Fruit fly (Drosophila melanogaster) whole organism: ENCODE data around the gene Oatp74D.

ENCODE experiments used
- EcR ChIP-seq, 2 experiments: fragments of >200 bp; optimal IDR thresholded peaks; 2 replicates each; lab custom pipeline; 2017; ENCODE audit warnings: missing biosample characterization in 2 of 2, missing genetic modification characterization in 2 of 2, missing genetic modification reagents in 2 of 2
- psq ChIP-seq: fragments of >200 bp; optimal IDR thresholded peaks from 2 replicates; lab custom pipeline; 2017

DNA sequence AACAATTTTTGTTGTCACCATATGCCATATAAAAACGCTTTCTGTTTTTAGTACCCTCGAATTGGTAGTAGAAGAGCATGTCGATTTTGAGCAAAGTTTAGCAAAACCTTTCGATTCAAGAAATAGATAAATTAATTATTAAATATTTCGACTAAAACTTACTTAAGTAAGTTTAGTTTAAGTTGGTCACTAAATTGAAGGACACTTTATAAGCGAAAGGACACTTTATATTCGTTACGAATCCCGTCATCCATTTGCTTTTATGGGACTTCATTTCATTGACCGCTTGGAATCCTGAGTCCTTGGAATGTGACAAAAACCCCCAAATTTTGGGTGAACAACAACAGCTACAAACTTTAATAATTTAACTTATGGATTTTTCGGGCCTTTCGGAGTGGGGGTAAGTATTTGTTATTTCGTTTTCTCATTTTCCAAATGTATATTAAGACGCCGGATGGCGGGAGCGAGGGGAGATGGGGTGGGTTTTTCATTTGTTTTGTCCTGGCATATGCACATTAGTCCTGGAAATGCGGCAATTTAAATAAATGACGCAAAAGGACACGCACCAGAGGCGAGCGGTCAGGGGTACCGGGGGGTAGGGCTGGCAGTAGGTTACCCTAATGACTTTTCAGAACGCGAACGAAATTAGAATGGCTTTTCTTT, 27.9 kb upstream of the Oatp74D start:
- TF ChIP-seq EcR (GFP tag; optimal IDR thresholded peaks at IDR 0.05; lab: Kevin White, UChicago) (no peak), psq (no peak)
